Fruit fly (Drosophila melanogaster) whole organism, embryonic: ENCODE data around the gene CG43062.

ENCODE experiments used
- Antp ChIP-seq: fragments of 200-800 bp; sonication (Bioruptor generic); optimal IDR thresholded peaks from 3 replicates; lab custom pipeline; 2016; ENCODE audit warnings: missing biosample characterization, missing genetic modification characterization
- Atf3 ChIP-seq: fragments of 200-800 bp; sonication (Bioruptor generic); optimal IDR thresholded peaks from 3 replicates; lab custom pipeline; 2016; ENCODE audit warnings: missing biosample characterization, missing genetic modification characterization
- B-H2 ChIP-seq: fragments of 200-800 bp; sonication (Bioruptor generic); optimal IDR thresholded peaks from 2 replicates; lab custom pipeline; 2018; ENCODE audit warnings: missing biosample characterization, mild to moderate bottlenecking, missing genetic modification characterization
- BtbVII ChIP-seq: fragments of 200-800 bp; sonication (Bioruptor generic); optimal IDR thresholded peaks from 3 replicates; lab custom pipeline; 2017; ENCODE audit warnings: missing biosample characterization, mild to moderate bottlenecking, missing genetic modification characterization
- CG10543 ChIP-seq: fragments of 200-800 bp; sonication (Bioruptor generic); optimal IDR thresholded peaks from 3 replicates; lab custom pipeline; 2017; ENCODE audit warnings: missing biosample characterization, mild to moderate bottlenecking, missing genetic modification characterization, moderate library complexity
- CG14441 ChIP-seq: fragments of 200-800 bp; sonication (Bioruptor generic); IDR thresholded peaks from 2 replicates; pipeline ENCODE4 v1.3.6; 2022; ENCODE audit warnings: missing biosample characterization, missing genetic modification characterization
- CG1529 ChIP-seq: fragments of 200-800 bp; sonication (Bioruptor generic); optimal IDR thresholded peaks from 3 replicates; lab custom pipeline; 2018; ENCODE audit warnings: missing biosample characterization, missing genetic modification characterization
- CG17829 ChIP-seq: fragments of 200-800 bp; optimal IDR thresholded peaks from 2 replicates; lab custom pipeline; 2019; ENCODE audit warnings: missing biosample characterization, mild to moderate bottlenecking, missing genetic modification characterization, moderate library complexity
- CG17912 ChIP-seq: fragments of 200-800 bp; sonication (Bioruptor generic); optimal IDR thresholded peaks from 2 replicates; lab custom pipeline; 2018; ENCODE audit warnings: missing biosample characterization, mild to moderate bottlenecking, missing genetic modification characterization
- CG2712 ChIP-seq: fragments of 200-800 bp; optimal IDR thresholded peaks from 3 replicates; lab custom pipeline; 2019; ENCODE audit warnings: missing biosample characterization, mild to moderate bottlenecking, missing genetic modification characterization, moderate library complexity
- CG3065 ChIP-seq: fragments of 200-800 bp; sonication (Bioruptor generic); optimal IDR thresholded peaks from 2 replicates; lab custom pipeline; 2016; ENCODE audit warnings: missing biosample characterization, missing genetic modification characterization
- CG3281 ChIP-seq: fragments of 200-800 bp; sonication (Bioruptor generic); optimal IDR thresholded peaks from 3 replicates; lab custom pipeline; 2017; ENCODE audit warnings: missing biosample characterization, mild to moderate bottlenecking, missing genetic modification characterization
- CG33557 ChIP-seq: fragments of 200-800 bp; sonication (Bioruptor generic); optimal IDR thresholded peaks from 2 replicates; lab custom pipeline; 2019; ENCODE audit warnings: missing biosample characterization, mild to moderate bottlenecking, missing genetic modification characterization, moderate library complexity
- CG3407 ChIP-seq: fragments of 200-800 bp; sonication (Bioruptor generic); optimal IDR thresholded peaks from 2 replicates; lab custom pipeline; 2018; ENCODE audit warnings: missing biosample characterization, mild to moderate bottlenecking, missing genetic modification characterization
- CG34376 ChIP-seq: fragments of 200-800 bp; sonication (Bioruptor generic); optimal IDR thresholded peaks from 2 replicates; lab custom pipeline; 2018; ENCODE audit warnings: missing biosample characterization, mild to moderate bottlenecking, missing genetic modification characterization
- CG43689 ChIP-seq: fragments of 200-800 bp; sonication (Bioruptor generic); IDR thresholded peaks from 2 replicates; pipeline ENCODE4 v1.3.6; 2022; ENCODE audit warnings: missing biosample characterization, missing genetic modification characterization
- CG6765 ChIP-seq: fragments of 200-800 bp; sonication (Bioruptor generic); optimal IDR thresholded peaks from 3 replicates; lab custom pipeline; 2017; ENCODE audit warnings: missing biosample characterization, mild to moderate bottlenecking, missing genetic modification characterization
- CG7372 ChIP-seq: fragments of 200-800 bp; sonication (Bioruptor generic); IDR thresholded peaks from 2 replicates; pipeline ENCODE4 v1.3.6; 2022; ENCODE audit warnings: missing biosample characterization, missing genetic modification characterization
- CG7556 ChIP-seq: fragments of 200-800 bp; sonication (Bioruptor generic); optimal IDR thresholded peaks from 2 replicates; lab custom pipeline; 2017; ENCODE audit warnings: missing biosample characterization, mild to moderate bottlenecking, missing genetic modification characterization
- CG7963 ChIP-seq: fragments of 200-800 bp; sonication (Bioruptor generic); IDR thresholded peaks from 3 replicates; pipeline ENCODE4 v1.3.6; 2022; ENCODE audit warnings: missing biosample characterization, missing genetic modification characterization; ENCODE audit not compliant: partially characterized antibody
- CG8359 ChIP-seq: fragments of 200-800 bp; sonication (Bioruptor generic); optimal IDR thresholded peaks from 2 replicates; lab custom pipeline; 2017; ENCODE audit warnings: missing biosample characterization, mild to moderate bottlenecking, missing genetic modification characterization, borderline replicate concordance
- CG9437 ChIP-seq: fragments of 200-800 bp; sonication (Bioruptor generic); optimal IDR thresholded peaks from 2 replicates; lab custom pipeline; 2018; ENCODE audit warnings: missing biosample characterization, mild to moderate bottlenecking, missing genetic modification characterization
- CG9727 ChIP-seq: fragments of 200-800 bp; sonication (Bioruptor generic); optimal IDR thresholded peaks from 3 replicates; lab custom pipeline; 2017; ENCODE audit warnings: missing biosample characterization, mild to moderate bottlenecking, missing genetic modification characterization
- CrebB ChIP-seq: fragments of 200-800 bp; sonication (Bioruptor generic); optimal IDR thresholded peaks from 3 replicates; lab custom pipeline; 2018; ENCODE audit warnings: missing biosample characterization, mild to moderate bottlenecking, missing genetic modification characterization
- Dad ChIP-seq: fragments of 200-800 bp; sonication (Bioruptor generic); optimal IDR thresholded peaks from 3 replicates; lab custom pipeline; 2016; ENCODE audit warnings: missing biosample characterization, missing genetic modification characterization
- Dip3 ChIP-seq: fragments of 200-800 bp; sonication (Bioruptor generic); optimal IDR thresholded peaks from 3 replicates; lab custom pipeline; 2016; ENCODE audit warnings: missing biosample characterization, missing genetic modification characterization
- Doc2 ChIP-seq: fragments of 200-800 bp; sonication (Bioruptor generic); IDR thresholded peaks from 2 replicates; pipeline ENCODE4 v1.3.6; 2022; ENCODE audit warnings: missing biosample characterization, missing genetic modification characterization
- Drgx ChIP-seq: fragments of 200-800 bp; sonication (Bioruptor generic); IDR thresholded peaks from 2 replicates; pipeline ENCODE4 v1.3.6; 2022; ENCODE audit warnings: missing biosample characterization, missing genetic modification characterization
- H15 ChIP-seq: fragments of 200-800 bp; sonication (Bioruptor generic); IDR thresholded peaks from 3 replicates; pipeline ENCODE4 v1.3.6; 2022; ENCODE audit warnings: missing biosample characterization, missing genetic modification characterization
- HLHmδ ChIP-seq: fragments of 200-800 bp; sonication (Bioruptor generic); optimal IDR thresholded peaks from 2 replicates; lab custom pipeline; 2018; ENCODE audit warnings: missing biosample characterization, mild to moderate bottlenecking, missing genetic modification characterization, moderate library complexity
- HmgZ ChIP-seq: fragments of 200-800 bp; sonication (Bioruptor generic); optimal IDR thresholded peaks from 2 replicates; lab custom pipeline; 2018; ENCODE audit warnings: missing biosample characterization, mild to moderate bottlenecking, missing genetic modification characterization
- Hr3 ChIP-seq: fragments of 200-800 bp; sonication (Bioruptor generic); optimal IDR thresholded peaks from 3 replicates; lab custom pipeline; 2016; ENCODE audit warnings: missing biosample characterization, missing genetic modification characterization
- MESR4 ChIP-seq: fragments of 200-800 bp; sonication (Bioruptor generic); optimal IDR thresholded peaks from 2 replicates; lab custom pipeline; 2018; ENCODE audit warnings: missing biosample characterization, mild to moderate bottlenecking, missing genetic modification characterization, moderate library complexity
- Mrtf ChIP-seq: fragments of 200-800 bp; sonication (Bioruptor generic); IDR thresholded peaks from 3 replicates; pipeline ENCODE4 v1.3.6; 2022; ENCODE audit warnings: missing biosample characterization, missing genetic modification characterization
- Sry-δ ChIP-seq: fragments of 200-800 bp; sonication (Bioruptor generic); optimal IDR thresholded peaks from 2 replicates; lab custom pipeline; 2016; ENCODE audit warnings: missing biosample characterization, missing genetic modification characterization
- Ssrp ChIP-seq: fragments of 200-800 bp; sonication (Bioruptor generic); optimal IDR thresholded peaks from 2 replicates; lab custom pipeline; 2018; ENCODE audit warnings: missing biosample characterization, mild to moderate bottlenecking, missing genetic modification characterization, moderate library complexity
- Stat92E ChIP-seq, 3 experiments: fragments of >200 bp in 2 of 3; fragments of 200-800 bp in 1 of 3; sonication (Bioruptor generic) in 1 of 3; optimal IDR thresholded peaks; 2 replicates each; lab custom pipeline; 2017 to 2019; ENCODE audit warnings: missing biosample characterization in 3 of 3, missing genetic modification characterization in 3 of 3, mild to moderate bottlenecking in 1 of 3, moderate library complexity in 1 of 3
- Vsx1 ChIP-seq: fragments of 200-800 bp; sonication (Bioruptor generic); optimal IDR thresholded peaks from 2 replicates; lab custom pipeline; 2017; ENCODE audit warnings: missing biosample characterization, mild to moderate bottlenecking, missing genetic modification characterization, missing genetic modification reagents
- Xrp1 ChIP-seq: fragments of 200-800 bp; sonication (Bioruptor generic); IDR thresholded peaks from 2 replicates; pipeline ENCODE4 v1.3.6; 2022; ENCODE audit warnings: missing biosample characterization, missing genetic modification characterization
- cg ChIP-seq: fragments of 200-800 bp; sonication (Bioruptor generic); optimal IDR thresholded peaks from 3 replicates; lab custom pipeline; 2019; ENCODE audit warnings: missing biosample characterization, mild to moderate bottlenecking, missing genetic modification characterization, moderate library complexity
- disco-r ChIP-seq: fragments of 200-800 bp; sonication (Bioruptor generic); optimal IDR thresholded peaks from 2 replicates; lab custom pipeline; 2016; ENCODE audit warnings: missing biosample characterization, missing genetic modification characterization
- en ChIP-seq: fragments of 200-800 bp; sonication (Bioruptor generic); optimal IDR thresholded peaks from 2 replicates; lab custom pipeline; 2016; ENCODE audit warnings: missing biosample characterization, missing genetic modification characterization
- eve ChIP-seq, 2 experiments: fragments of >200 bp; optimal IDR thresholded peaks; 2 replicates each; lab custom pipeline; 2017; ENCODE audit warnings: missing biosample characterization in 2 of 2, missing genetic modification characterization in 2 of 2
- oc ChIP-seq: fragments of 200-800 bp; sonication (Bioruptor generic); optimal IDR thresholded peaks from 2 replicates; lab custom pipeline; 2018; ENCODE audit warnings: missing biosample characterization, mild to moderate bottlenecking, missing genetic modification characterization, moderate library complexity
- pb ChIP-seq: fragments of 200-800 bp; sonication (Bioruptor generic); optimal IDR thresholded peaks from 3 replicates; lab custom pipeline; 2016; ENCODE audit warnings: missing biosample characterization, missing genetic modification characterization
- salm ChIP-seq: fragments of 200-800 bp; sonication (Bioruptor generic); optimal IDR thresholded peaks from 2 replicates; lab custom pipeline; 2018; ENCODE audit warnings: missing biosample characterization, mild to moderate bottlenecking, missing genetic modification characterization
- scrt ChIP-seq: fragments of 200-800 bp; sonication (Bioruptor generic); optimal IDR thresholded peaks from 2 replicates; lab custom pipeline; 2018; ENCODE audit warnings: missing biosample characterization, mild to moderate bottlenecking, missing genetic modification characterization, moderate library complexity
- shn ChIP-seq: fragments of 200-800 bp; sonication (Bioruptor generic); optimal IDR thresholded peaks from 3 replicates; lab custom pipeline; 2016; ENCODE audit warnings: missing biosample characterization, missing genetic modification characterization
- trh ChIP-seq: fragments of 200-800 bp; sonication (Bioruptor generic); optimal IDR thresholded peaks from 2 replicates; lab custom pipeline; 2016; ENCODE audit warnings: missing biosample characterization, missing genetic modification characterization

CG43062 gene

DNA sequence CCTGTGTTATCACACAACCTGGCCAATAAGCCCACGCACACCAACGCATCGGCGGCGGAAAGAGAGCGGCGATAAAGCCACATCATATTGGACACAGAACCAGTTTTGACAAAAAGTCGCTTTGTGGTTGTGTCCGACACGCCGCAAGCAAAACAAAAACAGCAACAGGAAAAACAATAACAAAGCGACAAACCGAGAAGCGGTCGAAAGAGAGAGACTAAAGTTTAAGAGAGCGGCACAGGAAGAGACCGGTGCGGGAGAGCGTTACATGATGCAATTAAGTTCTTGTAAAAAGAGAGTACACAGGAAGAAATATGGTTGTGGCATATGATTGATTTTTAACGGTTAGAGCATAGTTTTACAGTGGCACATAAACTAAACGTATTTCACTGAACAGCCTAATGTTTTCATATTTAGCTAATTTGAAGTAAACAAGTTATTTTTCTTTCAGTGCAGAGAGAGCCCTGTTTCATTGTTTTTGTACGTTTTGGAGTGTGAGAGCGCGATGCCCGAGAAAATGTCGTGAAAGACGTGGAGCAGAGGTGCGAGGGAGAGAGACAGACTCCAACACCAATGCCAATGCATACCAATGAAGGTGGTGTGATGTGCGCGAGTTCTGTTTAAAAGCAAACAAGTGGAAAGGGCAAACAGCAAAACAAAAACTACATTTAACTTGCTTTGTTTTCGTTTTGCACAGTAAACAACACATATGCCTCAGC is 10.7 kb downstream of the CG43062 start (continued):
- TF ChIP-seq Sry-δ (GFP tag; lab: Kevin White, UChicago) = peak; percentile 90
- peak in 1 of 3 experiments; percentile 100 for TF ChIP-seq Stat92E (GFP tag; optimal IDR thresholded peaks at IDR 0.05; lab: Kevin White, UChicago)
- peak; percentile 100 for TF ChIP-seq CG10543 (GFP tag; lab: Kevin White, UChicago)
- peak; percentile 80 for TF ChIP-seq cg (GFP tag; lab: Kevin White, UChicago)
- peak; percentile 99 for TF ChIP-seq salm (tag; lab: Kevin White, UChicago)
- peak; percentile 100 for TF ChIP-seq Hr3 (GFP tag; lab: Kevin White, UChicago)
- peak; percentile 100 for TF ChIP-seq en (GFP tag; lab: Kevin White, UChicago)
- peak; percentile 100 for TF ChIP-seq CG6765
- no peak for TF ChIP-seq CG7963
- peak; percentile 96 for TF ChIP-seq CG8359 (GFP tag; lab: Kevin White, UChicago)
- no peak for TF ChIP-seq CG14441 (GFP tag; lab: Robert Waterston, UW)
- no peak for TF ChIP-seq CG43689 (GFP tag; lab: Robert Waterston, UW)
- peak; percentile 99 for TF ChIP-seq scrt (GFP tag; lab: Kevin White, UChicago)
- peak; percentile 100 for TF ChIP-seq Dip3
- peak; percentile 100 for TF ChIP-seq disco-r (GFP tag; lab: Kevin White, UChicago)
- no peak for TF ChIP-seq Mrtf (GFP tag; lab: Robert Waterston, UW)
- no peak for TF ChIP-seq CG7372 (GFP tag; lab: Robert Waterston, UW)
- peak; percentile 100 for TF ChIP-seq Ssrp (tag; lab: Kevin White, UChicago)
- peak; percentile 97 for TF ChIP-seq MESR4 (GFP tag; lab: Kevin White, UChicago)
- peak; percentile 99 for TF ChIP-seq CG17912
- peak; percentile 100 for TF ChIP-seq B-H2 (GFP tag; lab: Kevin White, UChicago)
- peak; percentile 100 for TF ChIP-seq CG2712
- peak; percentile 100 for TF ChIP-seq CG7556 (GFP tag; lab: Kevin White, UChicago)
- peak; percentile 100 for TF ChIP-seq CrebB (tag; lab: Kevin White, UChicago)
- peak; percentile 100 for TF ChIP-seq Atf3 (GFP tag; lab: Kevin White, UChicago)
- TF ChIP-seq CG17829 (tag; lab: Kevin White, UChicago) = peak; percentile 100
- peak; percentile 100 for TF ChIP-seq CG3065 (GFP tag; lab: Kevin White, UChicago)
- peak; percentile 97 for TF ChIP-seq CG9437 (GFP tag; lab: Kevin White, UChicago)
- peak; percentile 100 for TF ChIP-seq CG34376
- peak; percentile 100 for TF ChIP-seq Dad
- no peak for TF ChIP-seq Xrp1 (GFP tag; lab: Robert Waterston, UW)
- peak; percentile 100 for TF ChIP-seq Antp
- peak; percentile 100 for TF ChIP-seq BtbVII (GFP tag; lab: Kevin White, UChicago)
- TF ChIP-seq HmgZ = peak; percentile 100
- peak; percentile 99 for TF ChIP-seq CG3407 (GFP tag; lab: Kevin White, UChicago)
- TF ChIP-seq HLHmδ = peak; percentile 87
- TF ChIP-seq oc (tag; lab: Kevin White, UChicago) = peak; percentile 100
- TF ChIP-seq CG1529 = peak; percentile 99
- TF ChIP-seq CG3281 (GFP tag; lab: Kevin White, UChicago) = peak; percentile 100
- peak; percentile 99 for TF ChIP-seq Vsx1 (GFP tag; lab: Kevin White, UChicago)
- peak; percentile 99 for TF ChIP-seq trh
- no peak for TF ChIP-seq Doc2 (GFP tag; lab: Robert Waterston, UW)
- peak; percentile 100 for TF ChIP-seq CG9727 (GFP tag; lab: Kevin White, UChicago)
- no peak for TF ChIP-seq Drgx (GFP tag; lab: Robert Waterston, UW)
- TF ChIP-seq pb (GFP tag; lab: Kevin White, UChicago) = peak; percentile 100
- peak; percentile 95 to 100 for TF ChIP-seq eve (GFP tag; optimal IDR thresholded peaks at IDR 0.05; lab: Kevin White, UChicago)
- TF ChIP-seq shn = peak; percentile 100
- no peak for TF ChIP-seq H15 (GFP tag; lab: Robert Waterston, UW)
- TF ChIP-seq CG33557 = peak; percentile 100
